Worm (Caenorhabditis elegans) whole organism, L4/young adult: ENCODE data around the gene snr-3.

Source experiments
- W03F9.2 ChIP-seq: fragments of 150-350 bp; optimal IDR thresholded peaks from 2 replicates; lab custom pipeline; 2014; ENCODE audit warnings: missing biosample characterization, missing genetic modification characterization
- dao-5 ChIP-seq: sonication (generic microtip); optimal IDR thresholded peaks from 2 replicates; lab custom pipeline; 2016; ENCODE audit warnings: missing genotype, missing genetic modification characterization, moderate library complexity, missing compliant biosample characterization
- him-1 ChIP-seq: sonication (generic microtip); optimal IDR thresholded peaks from 2 replicates; lab custom pipeline; 2016; ENCODE audit warnings: missing genotype, missing genetic modification reagents, missing genetic modification characterization, missing compliant biosample characterization

snr-3 gene

ce11 chrII:6513911-6514310 lies 24.4 kb upstream of the snr-3 start, which contains the start of gene R05G9R.1:
TSS of gene R05G9R.1 (minus strand) at chrII:6514011.
- no peak for TF ChIP-seq him-1
- TF ChIP-seq W03F9.2 (tag; lab: Kevin White, UChicago): no peak
- TF ChIP-seq dao-5: no peak

DNA sequence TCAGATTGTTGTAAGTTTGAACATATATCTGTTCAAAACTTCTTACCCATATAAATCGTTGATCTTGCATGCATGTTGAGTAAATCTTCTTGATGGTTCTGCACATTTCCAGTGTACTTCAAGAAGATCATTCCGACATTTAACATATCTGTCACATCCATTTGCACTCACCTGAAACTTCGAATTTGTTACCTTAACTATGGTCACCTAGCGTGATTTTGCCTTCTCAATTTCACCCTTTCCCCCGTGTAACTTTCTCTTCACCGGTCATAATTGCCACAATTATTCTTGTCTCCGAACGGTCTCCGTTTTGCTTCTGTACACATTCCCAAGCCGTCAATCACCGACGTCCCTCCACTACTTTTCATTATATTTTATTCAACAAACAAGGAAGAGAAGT lies 23.8 kb upstream of the snr-3 start:
- TF ChIP-seq W03F9.2 (tag; lab: Kevin White, UChicago) (no peak), him-1 (no peak), dao-5 (no peak)

DNA sequence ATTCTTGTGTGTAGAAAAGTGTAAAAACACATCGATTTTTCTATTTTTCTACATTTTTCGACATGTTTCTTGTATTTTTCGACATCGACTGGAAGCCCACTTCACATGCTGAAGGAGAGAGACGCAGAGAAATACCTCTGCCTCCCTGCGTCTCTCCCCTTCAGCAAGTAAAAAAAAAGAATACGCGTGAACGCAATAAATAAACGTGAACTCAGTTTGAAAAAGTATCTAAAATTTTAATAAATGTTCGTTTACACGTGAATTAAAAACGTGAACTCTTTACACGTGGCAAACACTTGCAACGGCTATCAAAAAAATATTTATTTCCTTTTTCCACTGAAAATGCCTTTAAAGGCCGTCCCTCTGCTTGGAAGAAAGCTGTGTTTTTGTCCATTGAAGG lies 13.3 kb upstream of the snr-3 start, which contains the start of gene R05G9.1:
Gene R05G9.1 (plus strand): TSS at position 343 of the 400 bp plus-strand sequence.
- no peak for TF ChIP-seq him-1
- TF ChIP-seq dao-5: no peak
- no peak for TF ChIP-seq W03F9.2 (tag; lab: Kevin White, UChicago)

DNA sequence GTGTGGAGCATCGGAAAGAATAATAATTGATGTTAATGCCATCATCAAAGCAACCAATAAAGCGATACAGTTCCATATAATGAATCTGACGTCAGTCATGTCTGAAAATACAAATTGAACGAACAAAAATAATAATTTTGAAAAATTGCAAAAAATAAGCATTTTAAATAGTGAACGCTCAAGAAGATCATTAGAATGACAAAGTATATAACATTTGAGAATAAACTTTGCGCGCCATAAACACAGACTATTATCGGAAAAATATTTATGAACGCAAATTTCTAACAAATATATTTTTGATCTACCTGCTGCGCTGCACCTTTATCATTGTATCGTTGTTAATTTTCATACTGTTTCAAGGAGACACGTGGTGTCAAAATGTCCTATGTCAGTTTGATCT lies 11.9 kb upstream of the snr-3 start, which contains the start of gene R05G9.3:
Gene R05G9.3 (minus strand): TSS at position 101 of the 400 bp plus-strand sequence.
- TF ChIP-seq him-1: no peak
- TF ChIP-seq dao-5: no peak
- no peak for TF ChIP-seq W03F9.2 (tag; lab: Kevin White, UChicago)

- TF ChIP-seq him-1 (no peak), dao-5 (no peak), W03F9.2 (tag; lab: Kevin White, UChicago) (no peak)
Measured at ce11 chrII:6500161-6500560, 10.6 kb upstream of the snr-3 start, which contains the start of gene R05G9.5. TSS of gene R05G9.5 (minus strand) at chrII:6500261.

DNA sequence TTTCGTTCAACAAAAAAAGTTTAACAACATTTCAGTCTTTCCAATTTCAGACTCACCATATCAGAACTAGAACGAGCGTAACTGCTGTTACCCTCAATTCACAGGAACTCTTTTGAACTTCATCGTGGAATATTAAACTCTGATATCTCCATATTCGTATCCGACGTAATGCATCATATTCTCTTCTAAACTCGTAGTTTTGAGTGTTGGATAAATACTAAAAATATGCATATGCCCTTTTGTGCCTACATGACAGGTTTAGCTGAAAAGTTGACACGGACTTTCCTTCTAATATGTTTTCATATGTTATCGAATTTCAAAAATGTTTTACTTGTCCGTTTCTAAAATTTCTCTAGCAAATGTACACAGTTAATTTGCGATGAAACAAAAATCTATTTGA lies 9.5 kb upstream of the snr-3 start, which contains the start of gene twk-49:
Gene twk-49 (minus strand): TSS at position 101 of the 400 bp plus-strand sequence.
- TF ChIP-seq him-1: no peak
- no peak for TF ChIP-seq W03F9.2 (tag; lab: Kevin White, UChicago)
- TF ChIP-seq dao-5: no peak

- TF ChIP-seq him-1 (no peak), dao-5 (no peak), W03F9.2 (tag; lab: Kevin White, UChicago) (no peak)
Measured at ce11 chrII:6498609-6499008, 9.0 kb upstream of the snr-3 start.

DNA sequence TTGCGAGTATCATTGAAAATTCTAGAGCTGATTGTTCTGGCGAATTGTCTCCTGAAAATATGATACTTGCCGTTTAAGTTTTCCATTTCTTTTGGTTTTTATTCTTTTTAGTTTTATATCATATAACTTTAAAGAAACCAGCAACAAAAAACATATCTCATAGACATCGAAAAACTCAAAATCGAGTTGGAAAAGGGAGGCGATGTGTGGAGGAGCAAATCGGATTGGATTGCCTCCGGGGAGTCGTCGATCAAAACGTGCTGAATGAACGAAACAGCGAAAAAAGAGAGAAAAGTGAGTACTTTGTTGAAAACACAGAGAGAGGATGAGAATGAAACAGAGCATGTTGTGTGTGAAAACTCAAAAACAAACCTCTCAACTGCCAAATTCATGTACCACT lies 7.6 kb upstream of the snr-3 start:
- TF ChIP-seq him-1 (no peak), dao-5 (no peak), W03F9.2 (tag; lab: Kevin White, UChicago) (no peak)

DNA sequence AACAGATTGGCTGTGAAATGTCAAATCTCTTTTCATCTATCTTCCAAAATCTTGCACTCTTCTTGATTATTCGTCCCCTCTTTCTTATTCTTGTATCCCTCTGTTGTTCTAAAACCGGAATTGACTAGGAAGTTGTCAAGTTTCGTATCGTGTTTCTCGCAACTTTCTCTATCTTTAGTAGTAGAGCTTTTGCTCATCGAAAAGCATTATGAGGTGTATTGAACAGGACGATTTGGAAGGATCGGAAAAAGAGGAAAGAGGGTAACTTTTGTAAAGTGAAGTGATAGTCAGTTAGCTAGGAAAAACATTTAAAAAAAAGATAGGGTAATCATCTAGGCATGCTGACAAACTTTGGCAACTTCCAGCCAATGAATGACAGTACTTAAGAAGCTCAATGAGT lies 6.9 kb upstream of the snr-3 start:
- no peak for TF ChIP-seq him-1
- TF ChIP-seq dao-5: no peak
- no peak for TF ChIP-seq W03F9.2 (tag; lab: Kevin White, UChicago)

DNA sequence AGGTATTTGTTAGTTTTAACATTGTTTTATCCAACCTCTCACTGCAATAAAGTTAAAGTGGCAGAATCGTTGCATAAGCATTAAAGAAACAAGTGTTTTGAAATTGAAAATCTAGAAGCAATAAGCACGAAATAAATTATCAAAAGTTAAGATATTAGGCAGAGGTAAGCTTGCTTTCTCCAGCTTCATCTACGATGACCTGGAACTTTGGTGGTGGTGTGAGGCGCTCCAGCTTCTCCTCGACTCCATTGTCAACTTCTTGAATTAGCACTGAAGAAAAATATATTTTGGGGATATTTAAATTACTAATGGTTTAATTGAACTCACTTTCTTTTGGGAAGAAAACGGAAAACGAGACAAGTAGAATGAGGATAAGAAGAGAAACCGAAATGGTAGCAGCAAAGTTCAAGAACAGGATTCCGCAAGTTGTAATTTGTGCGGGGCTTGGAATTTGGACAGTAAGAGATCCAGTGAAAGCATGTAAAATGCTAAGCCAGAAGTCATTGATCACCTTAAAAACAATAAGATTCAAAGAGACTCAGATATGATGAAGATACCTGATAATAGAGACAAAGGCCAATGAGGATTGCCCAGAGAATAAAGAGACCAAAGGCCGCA lies 4.3 kb upstream of the snr-3 start:
- TF ChIP-seq W03F9.2 (tag; lab: Kevin White, UChicago) (no peak), dao-5 (no peak), him-1 (no peak)

- no peak for TF ChIP-seq dao-5
- TF ChIP-seq W03F9.2 (tag; lab: Kevin White, UChicago): no peak
- TF ChIP-seq him-1: no peak
Measured at ce11 chrII:6493139-6493538, 3.6 kb upstream of the snr-3 start.

ce11 chrII:6491817-6492452 lies 2.4 kb upstream of the snr-3 start, which contains the start of the genes T28D9.11 and T28D9.1:
TSS of gene T28D9.11 (minus strand) at chrII:6491993.
TSS of gene T28D9.1 (plus strand) at chrII:6492402.
- TF ChIP-seq him-1 (peak; percentile 63), dao-5 (no peak)

ce11 chrII:6491187-6491586 lies 1.6 kb upstream of the snr-3 start:
- TF ChIP-seq him-1 (no peak), dao-5 (no peak), W03F9.2 (tag; lab: Kevin White, UChicago) (no peak)

DNA sequence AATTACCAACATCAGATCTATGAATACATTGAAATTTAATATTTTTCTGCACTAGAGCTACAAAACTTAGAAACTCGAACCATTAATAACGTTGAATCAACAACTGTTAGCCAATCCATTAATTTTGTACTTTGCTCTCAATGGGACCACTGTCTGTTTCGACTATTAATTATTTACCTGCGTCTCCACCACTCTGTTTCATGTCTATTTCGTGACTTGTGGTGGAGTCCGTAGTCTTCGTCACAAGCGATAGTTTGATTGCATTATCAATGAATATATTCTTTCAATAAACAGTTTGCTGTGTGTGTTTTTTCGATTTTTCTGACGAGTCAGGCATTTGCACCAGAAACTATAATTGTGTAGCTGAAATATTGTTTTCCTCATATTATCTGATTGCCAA lies 3.2 kb downstream of the snr-3 start:
- TF ChIP-seq him-1: no peak
- no peak for TF ChIP-seq dao-5
- no peak for TF ChIP-seq W03F9.2 (tag; lab: Kevin White, UChicago)

ce11 chrII:6484876-6485526 lies 4.6 kb downstream of the snr-3 start, which contains the start of the genes lido-16 and plpp-1.2:
TSS of gene lido-16 (minus strand) at chrII:6484976.
TSS of gene plpp-1.2 (plus strand) at chrII:6485476.
- TF ChIP-seq W03F9.2 (tag; lab: Kevin White, UChicago) (no peak), dao-5 (no peak), him-1 (no peak)
